Worm (Caenorhabditis elegans) whole organism, late embryonic: ENCODE results near the gene ins-35.
"Not testable (repeated sequence)": the region's sequence is repeated elsewhere in the genome, so short reads cannot be mapped to it uniquely, and the experiment has no call there.

Source experiments
- C08G9.2 ChIP-seq: sonication (generic microtip); optimal IDR thresholded peaks from 2 replicates; lab custom pipeline; 2016; ENCODE audit warnings: mild to moderate bottlenecking, missing genetic modification characterization, moderate library complexity, missing compliant biosample characterization
- K09A11.1 ChIP-seq: sonication (generic microtip); optimal IDR thresholded peaks from 2 replicates; lab custom pipeline; 2017; ENCODE audit warnings: antibody characterized with exemption, mild to moderate bottlenecking, missing genetic modification characterization, missing compliant biosample characterization; ENCODE audit not compliant: insufficient read depth
- T23F11.4 ChIP-seq: fragments of 200-800 bp; sonication (Bioruptor generic); optimal IDR thresholded peaks from 2 replicates; lab custom pipeline; 2018; ENCODE audit warnings: mild to moderate bottlenecking, missing genetic modification characterization, missing compliant biosample characterization
- Y22D7AL.16 ChIP-seq: sonication (generic microtip); optimal IDR thresholded peaks from 2 replicates; lab custom pipeline; 2016; ENCODE audit warnings: missing genetic modification characterization, missing compliant biosample characterization
- ahr-1 ChIP-seq: sonication (generic microtip); optimal IDR thresholded peaks from 2 replicates; lab custom pipeline; 2016; ENCODE audit warnings: missing genetic modification characterization, missing compliant biosample characterization
- ceh-18 ChIP-seq: sonication (generic microtip); optimal IDR thresholded peaks from 2 replicates; lab custom pipeline; 2016; ENCODE audit warnings: missing genetic modification characterization, missing compliant biosample characterization
- ceh-2 ChIP-seq: sonication (generic microtip); optimal IDR thresholded peaks from 2 replicates; lab custom pipeline; 2016; ENCODE audit warnings: missing genotype, missing genetic modification characterization, missing compliant biosample characterization
- ceh-22 ChIP-seq: sonication (generic microtip); optimal IDR thresholded peaks from 2 replicates; lab custom pipeline; 2017; ENCODE audit warnings: missing biosample characterization, missing genetic modification characterization
- ceh-24 ChIP-seq: sonication (generic microtip); optimal IDR thresholded peaks from 2 replicates; lab custom pipeline; 2016; ENCODE audit warnings: mild to moderate bottlenecking, missing genetic modification characterization, missing compliant biosample characterization
- ceh-30 ChIP-seq: fragments of 150-350 bp; optimal IDR thresholded peaks from 2 replicates; lab custom pipeline; 2014; ENCODE audit warnings: missing biosample characterization, missing genetic modification characterization
- ceh-31 ChIP-seq: sonication (generic microtip); optimal IDR thresholded peaks from 2 replicates; lab custom pipeline; 2016; ENCODE audit warnings: missing genetic modification characterization, missing compliant biosample characterization
- ceh-48 ChIP-seq: sonication (generic microtip); optimal IDR thresholded peaks from 2 replicates; lab custom pipeline; 2016; ENCODE audit warnings: missing genetic modification characterization, inconsistent platforms, missing compliant biosample characterization
- dve-1 ChIP-seq: sonication (generic microtip); optimal IDR thresholded peaks from 2 replicates; lab custom pipeline; 2017; ENCODE audit warnings: antibody characterized with exemption, mild to moderate bottlenecking, missing genetic modification characterization, missing compliant biosample characterization
- elt-2 ChIP-seq: sonication (generic microtip); optimal IDR thresholded peaks from 2 replicates; lab custom pipeline; 2016; ENCODE audit warnings: missing genetic modification reagents, missing genetic modification characterization, missing compliant biosample characterization
- elt-4 ChIP-seq: sonication (generic microtip); optimal IDR thresholded peaks from 2 replicates; lab custom pipeline; 2016; ENCODE audit warnings: missing genetic modification characterization, missing compliant biosample characterization
- eyg-1 ChIP-seq: sonication (generic microtip); optimal IDR thresholded peaks from 2 replicates; lab custom pipeline; 2016; ENCODE audit warnings: missing genotype, missing genetic modification characterization, missing compliant biosample characterization
- fkh-6 ChIP-seq: sonication (generic microtip); optimal IDR thresholded peaks from 2 replicates; lab custom pipeline; 2016; ENCODE audit warnings: missing genetic modification characterization, missing compliant biosample characterization
- hlh-30 ChIP-seq: sonication (generic microtip); optimal IDR thresholded peaks from 2 replicates; lab custom pipeline; 2017; ENCODE audit warnings: antibody characterized with exemption, missing genetic modification characterization, missing compliant biosample characterization; ENCODE audit not compliant: insufficient read depth
- hlh-6 ChIP-seq: sonication (generic microtip); optimal IDR thresholded peaks from 2 replicates; lab custom pipeline; 2016; ENCODE audit warnings: missing genotype, missing genetic modification characterization, missing compliant biosample characterization
- hlh-8 ChIP-seq: sonication (generic microtip); optimal IDR thresholded peaks from 2 replicates; lab custom pipeline; 2016; ENCODE audit warnings: missing genotype, missing genetic modification characterization, missing compliant biosample characterization
- mec-3 ChIP-seq: sonication (generic microtip); optimal IDR thresholded peaks from 2 replicates; lab custom pipeline; 2016; ENCODE audit warnings: borderline replicate concordance, missing genetic modification characterization, missing compliant biosample characterization
- nfya-1 ChIP-seq: sonication (generic microtip); optimal IDR thresholded peaks from 2 replicates; lab custom pipeline; 2017; ENCODE audit warnings: missing genetic modification characterization, mild to moderate bottlenecking, missing compliant biosample characterization, antibody characterized with exemption, moderate library complexity
- odd-2 ChIP-seq: sonication (generic microtip); optimal IDR thresholded peaks from 2 replicates; lab custom pipeline; 2017; ENCODE audit warnings: antibody characterized with exemption, mild to moderate bottlenecking, missing genetic modification characterization, missing compliant biosample characterization
- pat-9 ChIP-seq: fragments of 200-800 bp; sonication (Bioruptor generic); optimal IDR thresholded peaks from 2 replicates; lab custom pipeline; 2018; ENCODE audit warnings: mild to moderate bottlenecking, missing genetic modification characterization, moderate library complexity, missing compliant biosample characterization
- pha-2 ChIP-seq: sonication (generic microtip); optimal IDR thresholded peaks from 2 replicates; lab custom pipeline; 2017; ENCODE audit warnings: mild to moderate bottlenecking, missing genetic modification characterization, missing compliant biosample characterization
- pqm-1 ChIP-seq: sonication (generic microtip); optimal IDR thresholded peaks from 2 replicates; lab custom pipeline; 2016; ENCODE audit warnings: missing genetic modification characterization, missing compliant biosample characterization
- ref-2 ChIP-seq: sonication (generic microtip); optimal IDR thresholded peaks from 2 replicates; lab custom pipeline; 2016; ENCODE audit warnings: missing genetic modification characterization, missing compliant biosample characterization
- sdc-2 ChIP-seq: sonication (generic microtip); optimal IDR thresholded peaks from 2 replicates; lab custom pipeline; 2016; ENCODE audit warnings: missing genotype, missing genetic modification characterization, missing compliant biosample characterization
- sox-4 ChIP-seq: sonication (generic microtip); optimal IDR thresholded peaks from 2 replicates; lab custom pipeline; 2017; ENCODE audit warnings: mild to moderate bottlenecking, missing genetic modification characterization, inconsistent platforms, missing compliant biosample characterization
- syd-9 ChIP-seq: sonication (generic microtip); optimal IDR thresholded peaks from 2 replicates; lab custom pipeline; 2016; ENCODE audit warnings: mild to moderate bottlenecking, missing genetic modification characterization, moderate library complexity, missing compliant biosample characterization
- tbx-2 ChIP-seq: sonication (generic microtip); optimal IDR thresholded peaks from 2 replicates; lab custom pipeline; 2016; ENCODE audit warnings: missing genetic modification characterization, missing compliant biosample characterization
- ttx-3 ChIP-seq: sonication (generic microtip); optimal IDR thresholded peaks from 2 replicates; lab custom pipeline; 2016; ENCODE audit warnings: missing genetic modification reagents, missing genetic modification characterization, missing compliant biosample characterization
- unc-42 ChIP-seq: sonication (generic microtip); optimal IDR thresholded peaks from 2 replicates; lab custom pipeline; 2016; ENCODE audit warnings: missing genotype, missing genetic modification characterization, missing compliant biosample characterization

ins-35 gene

DNA sequence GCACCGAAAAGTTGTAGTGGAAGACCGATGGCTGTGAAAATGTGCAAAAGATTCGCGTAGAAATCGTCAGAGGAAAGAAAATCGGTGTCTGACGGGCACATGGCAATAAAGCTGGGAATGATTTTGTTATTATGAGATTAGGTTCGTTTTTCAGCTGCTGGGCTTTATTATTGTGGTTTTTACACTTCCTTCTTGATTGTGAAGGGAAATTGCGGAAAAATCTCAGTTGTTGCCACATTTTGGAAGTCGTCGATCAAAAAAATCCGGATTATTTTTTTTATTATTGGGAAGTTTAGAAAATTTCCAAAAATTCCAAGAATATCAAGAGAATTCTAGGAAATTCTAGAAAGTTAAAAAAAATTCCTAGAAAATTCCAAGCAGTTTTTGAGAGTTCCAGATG is 6.2 kb upstream of the ins-35 start, which contains the start of gene srh-177:
TSS of gene srh-177 (minus strand) at position 101 of the 400 bp plus-strand sequence.
- TF ChIP-seq T23F11.4 (GFP tag; lab: Kevin White, UChicago); ceh-22 (tag; lab: Kevin White, UChicago); sdc-2 (tag; lab: Kevin White, UChicago): not testable (repeated sequence)

DNA sequence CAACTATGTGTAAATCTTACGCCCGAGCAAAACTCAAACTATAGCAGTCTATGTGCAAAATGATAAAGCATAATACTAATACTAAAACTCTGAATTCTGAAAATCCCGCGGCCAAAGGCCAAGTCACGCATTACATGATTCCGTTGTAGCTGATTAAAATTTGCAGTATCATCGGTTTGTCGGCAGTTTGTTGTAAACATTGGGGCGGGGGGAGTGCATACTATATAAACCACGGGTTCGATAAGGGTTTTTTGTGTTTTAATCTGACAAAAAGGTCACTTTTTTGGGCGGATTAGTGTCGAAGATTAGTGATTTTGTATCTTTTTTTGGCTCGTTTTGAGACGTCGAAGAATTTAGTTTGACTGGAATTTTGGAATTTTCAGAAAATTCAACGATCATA is 852 bp upstream of the ins-35 start:
- TF ChIP-seq ceh-48 (tag; lab: Kevin White, UChicago): no peak

DNA sequence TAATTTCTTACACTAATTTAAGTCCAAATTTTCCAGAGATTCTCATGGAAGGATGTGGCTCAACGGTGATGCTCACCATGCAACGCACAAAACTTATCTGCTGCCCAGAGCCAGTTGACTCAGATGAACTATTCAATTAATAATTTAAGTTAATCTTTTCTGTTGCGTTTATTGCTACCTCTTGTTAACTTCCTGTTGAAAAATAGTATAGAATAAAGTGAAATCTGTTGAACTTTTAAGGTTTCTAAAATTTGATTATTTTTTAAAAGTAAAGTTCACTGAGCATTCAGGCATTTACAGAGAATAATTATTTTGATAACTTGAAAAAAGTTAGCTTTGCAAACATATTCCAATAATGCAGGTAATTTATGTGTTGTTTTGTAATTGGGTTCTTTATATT is 734 bp downstream of the ins-35 start:
- TF ChIP-seq syd-9: no peak
- TF ChIP-seq ahr-1: no peak
- no peak for TF ChIP-seq ceh-30 (tag; lab: Kevin White, UChicago)
- no peak for TF ChIP-seq Y22D7AL.16 (tag; lab: Kevin White, UChicago)
- TF ChIP-seq pqm-1 (tag; lab: Kevin White, UChicago): no peak
- no peak for TF ChIP-seq mec-3
- no peak for TF ChIP-seq sox-4
- TF ChIP-seq pha-2 (tag; lab: Kevin White, UChicago): no peak
- no peak for TF ChIP-seq pat-9
- no peak for TF ChIP-seq elt-2 (tag; lab: Kevin White, UChicago)
- TF ChIP-seq fkh-6: no peak
- no peak for TF ChIP-seq ceh-24 (tag; lab: Kevin White, UChicago)
- TF ChIP-seq odd-2 (tag; lab: Kevin White, UChicago): no peak

DNA sequence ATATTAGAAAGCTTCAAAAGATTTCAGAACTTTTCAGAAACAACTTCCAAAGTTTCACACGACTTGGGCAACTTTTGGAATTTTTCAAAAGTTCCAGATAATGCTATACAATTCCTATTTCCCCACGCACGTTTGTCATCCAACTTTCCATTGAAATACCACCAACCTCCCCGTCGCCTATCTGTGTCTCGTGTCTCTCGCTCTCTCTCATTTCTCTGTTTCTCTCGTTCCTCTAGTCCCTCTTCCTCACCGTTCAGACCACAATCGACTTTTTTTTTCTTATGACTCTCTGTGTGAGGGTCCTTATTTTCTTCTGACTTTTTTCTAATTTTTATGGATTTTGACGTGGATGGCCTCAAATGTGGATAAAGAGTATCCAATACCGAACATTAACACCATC is 5.0 kb downstream of the ins-35 start, which contains the start of gene K02E2.6:
TSS of gene K02E2.6 (plus strand) at position 242 of the 400 bp plus-strand sequence.
- TF ChIP-seq hlh-30 (peak; percentile 63), hlh-6 (tag; lab: Kevin White, UChicago) (no peak), ceh-48 (tag; lab: Kevin White, UChicago) (peak; percentile 48), ttx-3 (tag; lab: Kevin White, UChicago) (no peak), ceh-31 (tag; lab: Kevin White, UChicago) (peak; percentile 13), nfya-1 (peak; percentile 23)

DNA sequence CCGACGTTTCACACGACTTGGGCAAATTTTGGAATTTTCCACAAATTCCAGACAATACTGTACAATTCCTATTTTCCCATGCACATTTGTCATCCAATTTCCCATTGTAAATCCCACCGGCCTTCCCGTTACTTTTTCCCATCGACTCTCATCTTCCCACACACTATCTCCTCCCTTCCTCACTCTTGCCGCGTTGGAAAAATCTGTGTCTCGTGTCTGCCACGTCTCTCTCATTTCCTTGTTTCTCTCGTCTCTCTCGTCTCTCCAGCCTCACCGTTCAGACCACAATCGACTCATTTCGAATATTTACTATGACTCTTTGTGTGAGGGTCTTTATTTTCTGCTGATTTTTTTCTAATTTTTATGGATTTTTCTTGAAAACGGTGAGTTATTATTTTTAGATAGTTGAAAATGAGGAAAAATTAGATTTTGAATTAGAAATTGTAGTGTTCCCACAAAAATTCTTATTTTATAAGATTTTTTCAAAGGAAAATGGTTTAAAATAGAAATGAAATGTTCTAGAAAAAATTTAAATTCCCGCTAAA is 7.8 kb downstream of the ins-35 start, which contains the start of gene K02E2.11:
TSS of gene K02E2.11 (plus strand) at position 251 of the 545 bp plus-strand sequence.
- TF ChIP-seq elt-4 (tag; lab: Kevin White, UChicago): no peak
- TF ChIP-seq ceh-31 (tag; lab: Kevin White, UChicago): peak; percentile 69
- TF ChIP-seq ceh-2 (tag; lab: Kevin White, UChicago): peak; percentile 11
- TF ChIP-seq pha-2 (tag; lab: Kevin White, UChicago): no peak
- TF ChIP-seq eyg-1 (tag; lab: Kevin White, UChicago): no peak
- TF ChIP-seq hlh-8: peak; percentile 16
- peak; percentile 9 for TF ChIP-seq C08G9.2 (tag; lab: Kevin White, UChicago)
- peak; percentile 86 for TF ChIP-seq hlh-30
- TF ChIP-seq ceh-18: peak; percentile 29
- no peak for TF ChIP-seq K09A11.1 (tag; lab: Kevin White, UChicago)
- peak; percentile 1 for TF ChIP-seq tbx-2 (tag; lab: Kevin White, UChicago)
- peak; percentile 59 for TF ChIP-seq ref-2 (tag; lab: Kevin White, UChicago)
- peak; percentile 1 for TF ChIP-seq dve-1
- peak; percentile 64 for TF ChIP-seq nfya-1
- peak; percentile 49 for TF ChIP-seq unc-42
